Worm (Caenorhabditis elegans) whole organism, L1 larva: Measurements from ENCODE around the gene islo-1.

Experiments
- Y116A8C.19 ChIP-seq: sonication (generic microtip); optimal IDR thresholded peaks from 2 replicates; lab custom pipeline; 2016; ENCODE audit warnings: missing compliant biosample characterization, missing genetic modification characterization, borderline replicate concordance
- ceh-88 ChIP-seq: fragments of 200-800 bp; sonication (Bioruptor generic); IDR thresholded peaks from 2 replicates; pipeline ENCODE4 v1.3.6; 2022; ENCODE audit warnings: missing genetic modification characterization, missing compliant biosample characterization
- ces-1 ChIP-seq: fragments of 150-350 bp; optimal IDR thresholded peaks from 2 replicates; lab custom pipeline; 2014; ENCODE audit warnings: missing biosample characterization, missing genetic modification reagents, missing genetic modification characterization
- egl-27 ChIP-seq, 2 experiments: fragments of 150-350 bp in 1 of 2; sonication (generic microtip); optimal IDR thresholded peaks; 3 replicates each; lab custom pipeline; 2017 to 2018; ENCODE audit warnings: missing biosample characterization in 2 of 2, missing genetic modification characterization in 2 of 2, missing genetic modification reagents in 2 of 2
- ets-5 ChIP-seq: fragments of 200-800 bp; sonication (Bioruptor generic); IDR thresholded peaks from 2 replicates; pipeline ENCODE4 v1.3.6; 2022; ENCODE audit warnings: missing genetic modification characterization, missing compliant biosample characterization
- mab-9 ChIP-seq: fragments of 200-800 bp; sonication (Bioruptor generic); IDR thresholded peaks from 2 replicates; pipeline ENCODE4 v1.3.6; 2022; ENCODE audit warnings: missing genetic modification reagents, missing genetic modification characterization, missing compliant biosample characterization

DNA sequence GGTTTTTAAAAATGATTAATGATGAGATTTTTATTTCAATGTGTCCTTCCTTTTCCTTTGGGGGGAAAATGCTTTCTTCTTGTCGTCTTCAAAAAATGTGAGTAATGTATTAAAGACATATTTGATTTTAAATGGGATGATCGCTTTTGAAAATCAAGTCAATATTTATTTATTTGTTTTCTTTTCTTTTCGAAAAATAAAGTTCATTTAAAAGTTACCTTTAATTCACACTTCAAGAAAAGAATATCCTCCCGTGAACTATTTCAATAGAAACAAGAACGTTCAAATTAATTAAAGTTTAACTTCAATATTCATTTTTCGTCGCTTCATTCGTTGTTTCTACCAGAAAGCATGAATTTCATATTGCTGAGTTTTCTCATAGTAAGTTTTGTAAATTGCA lies 20.7 kb upstream of the islo-1 start, which contains the start of gene irld-8:
- TF ChIP-seq ceh-88 (GFP tag; lab: Robert Waterston, UW) (no peak), ets-5 (GFP tag; lab: Robert Waterston, UW) (no peak), ces-1 (GFP tag; lab: Kevin White, UChicago) (no peak), Y116A8C.19 (no peak), egl-27 (tag; optimal IDR thresholded peaks at IDR 0.05; lab: Kevin White, UChicago) (no peak), mab-9 (GFP tag; lab: Robert Waterston, UW) (no peak)
